Worm (Caenorhabditis elegans) whole organism, young adult: Measurements from ENCODE around the gene ehbp-1.

Experiments used
- B0336.3 ChIP-seq: fragments of 200-800 bp; sonication (Bioruptor generic); IDR thresholded peaks from 2 replicates; pipeline ENCODE4 v1.3.6; 2022; ENCODE audit warnings: missing genetic modification characterization, missing compliant biosample characterization
- tlf-1 ChIP-seq: fragments of 200-800 bp; sonication (Bioruptor generic); optimal IDR thresholded peaks from 2 replicates; lab custom pipeline; 2018; ENCODE audit warnings: mild to moderate bottlenecking, missing genetic modification characterization, missing compliant biosample characterization

- TF ChIP-seq B0336.3, result no peak
- TF ChIP-seq tlf-1 (GFP tag; lab: Kevin White, UChicago), result no peak
Observed at ce11 chrV:9518832-9519231, 31.6 kb upstream of the ehbp-1 start, which contains the start of gene C50F4.8.
